Fruit fly (Drosophila melanogaster) whole organism, embryonic: ENCODE data around the gene CG1143.
A peak's percentile ranks its signal among the peaks of the same experiment; 100 is the strongest.

Experiments
- ATbp ChIP-seq: fragments of 200-800 bp; sonication (Bioruptor generic); optimal IDR thresholded peaks from 2 replicates; lab custom pipeline; 2017; ENCODE audit warnings: missing biosample characterization, mild to moderate bottlenecking, missing genetic modification characterization, missing genetic modification reagents
- Asciz ChIP-seq: fragments of 200-800 bp; sonication (Bioruptor generic); optimal IDR thresholded peaks from 2 replicates; lab custom pipeline; 2017; ENCODE audit warnings: missing biosample characterization, mild to moderate bottlenecking, missing genetic modification characterization, missing genetic modification reagents
- C15 ChIP-seq: fragments of 200-800 bp; sonication (Bioruptor generic); IDR thresholded peaks from 3 replicates; pipeline ENCODE4 v1.3.6; 2022; ENCODE audit warnings: missing biosample characterization, missing genetic modification characterization
- CG10147 ChIP-seq: fragments of 200-800 bp; sonication (Bioruptor generic); optimal IDR thresholded peaks from 2 replicates; lab custom pipeline; 2019; ENCODE audit warnings: missing biosample characterization, mild to moderate bottlenecking, missing genetic modification characterization, moderate library complexity
- CG10274 ChIP-seq: fragments of 200-800 bp; sonication (Bioruptor generic); optimal IDR thresholded peaks from 3 replicates; lab custom pipeline; 2017; ENCODE audit warnings: missing biosample characterization, mild to moderate bottlenecking, missing genetic modification characterization
- CG11695 ChIP-seq: fragments of 200-800 bp; sonication (Bioruptor generic); IDR thresholded peaks from 3 replicates; pipeline ENCODE4 v1.3.6; 2022; ENCODE audit warnings: missing biosample characterization, missing genetic modification characterization
- CG12071 ChIP-seq: fragments of 200-800 bp; sonication (Bioruptor generic); optimal IDR thresholded peaks from 3 replicates; lab custom pipeline; 2018; ENCODE audit warnings: missing biosample characterization, mild to moderate bottlenecking, missing genetic modification characterization
- CG12942 ChIP-seq: fragments of 200-800 bp; sonication (Bioruptor generic); optimal IDR thresholded peaks from 3 replicates; lab custom pipeline; 2016; ENCODE audit warnings: missing biosample characterization, missing genetic modification characterization
- CG14441 ChIP-seq: fragments of 200-800 bp; sonication (Bioruptor generic); IDR thresholded peaks from 2 replicates; pipeline ENCODE4 v1.3.6; 2022; ENCODE audit warnings: missing biosample characterization, missing genetic modification characterization
- CG15073 ChIP-seq: fragments of 200-800 bp; sonication (Bioruptor generic); optimal IDR thresholded peaks from 2 replicates; lab custom pipeline; 2016; ENCODE audit warnings: missing biosample characterization, missing genetic modification characterization
- CG15514 ChIP-seq: fragments of 200-800 bp; sonication (Bioruptor generic); optimal IDR thresholded peaks from 3 replicates; lab custom pipeline; 2017; ENCODE audit warnings: missing biosample characterization, missing genetic modification characterization, mild to moderate bottlenecking, moderate library complexity, missing genetic modification reagents
- CG15601 ChIP-seq: fragments of 200-800 bp; sonication (Bioruptor generic); optimal IDR thresholded peaks from 3 replicates; lab custom pipeline; 2019; ENCODE audit warnings: missing biosample characterization, mild to moderate bottlenecking, missing genetic modification characterization, moderate library complexity
- CG1602 ChIP-seq: fragments of 200-800 bp; sonication (Bioruptor generic); optimal IDR thresholded peaks from 3 replicates; lab custom pipeline; 2016; ENCODE audit warnings: missing biosample characterization, missing genetic modification characterization
- CG1832 ChIP-seq: fragments of 200-800 bp; sonication (Bioruptor generic); optimal IDR thresholded peaks from 2 replicates; lab custom pipeline; 2017; ENCODE audit warnings: missing biosample characterization, mild to moderate bottlenecking, missing genetic modification characterization, inconsistent platforms
- CG4328 ChIP-seq: fragments of 200-800 bp; sonication (Bioruptor generic); optimal IDR thresholded peaks from 3 replicates; lab custom pipeline; 2017; ENCODE audit warnings: missing biosample characterization, missing genetic modification reagents, missing genetic modification characterization
- CG4617 ChIP-seq: fragments of 200-800 bp; sonication (Bioruptor generic); optimal IDR thresholded peaks from 3 replicates; lab custom pipeline; 2016; ENCODE audit warnings: missing biosample characterization, missing genetic modification characterization, borderline replicate concordance
- CG6689 ChIP-seq: fragments of 200-800 bp; sonication (Bioruptor generic); IDR thresholded peaks from 2 replicates; pipeline ENCODE4 v1.3.6; 2022; ENCODE audit warnings: missing biosample characterization, missing genetic modification characterization
- CG6791 ChIP-seq: fragments of 200-800 bp; sonication (Bioruptor generic); IDR thresholded peaks from 3 replicates; pipeline ENCODE4 v1.3.6; 2022; ENCODE audit warnings: missing biosample characterization, missing genetic modification characterization; ENCODE audit not compliant: partially characterized antibody
- CG7357 ChIP-seq: fragments of 200-800 bp; sonication (Bioruptor generic); IDR thresholded peaks from 3 replicates; pipeline ENCODE4 v1.3.6; 2022; ENCODE audit warnings: missing biosample characterization, missing genetic modification characterization
- CG8089 ChIP-seq: fragments of 200-800 bp; sonication (Bioruptor generic); optimal IDR thresholded peaks from 3 replicates; lab custom pipeline; 2016; ENCODE audit warnings: missing biosample characterization, missing genetic modification characterization
- CG9797 ChIP-seq: fragments of 200-800 bp; sonication (Bioruptor generic); optimal IDR thresholded peaks from 3 replicates; lab custom pipeline; 2018; ENCODE audit warnings: missing biosample characterization, mild to moderate bottlenecking, missing genetic modification characterization
- Doc2 ChIP-seq: fragments of 200-800 bp; sonication (Bioruptor generic); IDR thresholded peaks from 2 replicates; pipeline ENCODE4 v1.3.6; 2022; ENCODE audit warnings: missing biosample characterization, missing genetic modification characterization
- Eip74EF ChIP-seq, 2 experiments: fragments of 200-800 bp in 1 of 2; fragments of >200 bp in 1 of 2; sonication (Bioruptor generic) in 1 of 2; optimal IDR thresholded peaks; 2 replicates each; lab custom pipeline; 2017 to 2019; ENCODE audit warnings: missing biosample characterization in 2 of 2, missing genetic modification characterization in 2 of 2, mild to moderate bottlenecking in 1 of 2, moderate library complexity in 1 of 2
- HLH54F ChIP-seq: fragments of 200-800 bp; sonication (Bioruptor generic); optimal IDR thresholded peaks from 3 replicates; lab custom pipeline; 2016; ENCODE audit warnings: missing biosample characterization, missing genetic modification characterization
- Hr78 ChIP-seq, 2 experiments: fragments of 200-800 bp in 1 of 2; fragments of >200 bp in 1 of 2; sonication (Bioruptor generic) in 1 of 2; optimal IDR thresholded peaks; 2 replicates each; lab custom pipeline; 2017 to 2019; ENCODE audit warnings: missing biosample characterization in 2 of 2, missing genetic modification characterization in 2 of 2, mild to moderate bottlenecking in 1 of 2, moderate library complexity in 1 of 2
- MESR4 ChIP-seq: fragments of 200-800 bp; sonication (Bioruptor generic); optimal IDR thresholded peaks from 2 replicates; lab custom pipeline; 2018; ENCODE audit warnings: missing biosample characterization, mild to moderate bottlenecking, missing genetic modification characterization, moderate library complexity
- Oaz ChIP-seq: fragments of 200-800 bp; sonication (Bioruptor generic); IDR thresholded peaks from 2 replicates; pipeline ENCODE4 v1.3.6; 2022; ENCODE audit warnings: missing biosample characterization, missing genetic modification characterization
- Ptx1 ChIP-seq: fragments of 200-800 bp; sonication (Bioruptor generic); IDR thresholded peaks from 2 replicates; pipeline ENCODE4 v1.3.6; 2022; ENCODE audit warnings: missing biosample characterization, missing genetic modification characterization
- Xbp1 ChIP-seq: fragments of 200-800 bp; sonication (Bioruptor generic); optimal IDR thresholded peaks from 3 replicates; lab custom pipeline; 2016; ENCODE audit warnings: missing biosample characterization, mild to moderate bottlenecking, missing genetic modification characterization
- dysf ChIP-seq: fragments of 200-800 bp; sonication (Bioruptor generic); IDR thresholded peaks from 3 replicates; pipeline ENCODE4 v1.3.6; 2022; ENCODE audit warnings: missing biosample characterization, missing genetic modification characterization
- fd102C ChIP-seq: fragments of 200-800 bp; sonication (Bioruptor generic); optimal IDR thresholded peaks from 2 replicates; lab custom pipeline; 2018; ENCODE audit warnings: missing biosample characterization, mild to moderate bottlenecking, missing genetic modification characterization, moderate library complexity
- gfzf ChIP-seq: fragments of 200-800 bp; sonication (Bioruptor generic); optimal IDR thresholded peaks from 2 replicates; lab custom pipeline; 2016; ENCODE audit warnings: missing biosample characterization, mild to moderate bottlenecking, missing genetic modification characterization, moderate library complexity
- hkb ChIP-seq, 2 experiments: fragments of 200-800 bp in 1 of 2; fragments of >200 bp in 1 of 2; sonication (Bioruptor generic) in 1 of 2; IDR thresholded peaks in 1 of 2; optimal IDR thresholded peaks in 1 of 2; 2 replicates each; pipeline versions ENCODE4 v1.3.6 to Lab custom; 2017 to 2022; ENCODE audit warnings: missing biosample characterization in 1 of 2, missing genetic modification characterization in 1 of 2
- klu ChIP-seq: fragments of 200-800 bp; sonication (Bioruptor generic); IDR thresholded peaks from 2 replicates; pipeline ENCODE4 v1.3.6; 2022; ENCODE audit warnings: missing biosample characterization, missing genetic modification characterization
- lbe ChIP-seq: fragments of 200-800 bp; sonication (Bioruptor generic); optimal IDR thresholded peaks from 2 replicates; lab custom pipeline; 2016; ENCODE audit warnings: missing biosample characterization, mild to moderate bottlenecking, missing genetic modification characterization
- mirr ChIP-seq: fragments of 200-800 bp; sonication (Bioruptor generic); optimal IDR thresholded peaks from 3 replicates; lab custom pipeline; 2018; ENCODE audit warnings: missing biosample characterization, mild to moderate bottlenecking, missing genetic modification characterization
- pfk ChIP-seq: fragments of 200-800 bp; sonication (Bioruptor generic); optimal IDR thresholded peaks from 2 replicates; lab custom pipeline; 2018; ENCODE audit warnings: missing biosample characterization, mild to moderate bottlenecking, missing genetic modification characterization, moderate library complexity
- phol ChIP-seq: fragments of 200-800 bp; sonication (Bioruptor generic); optimal IDR thresholded peaks from 3 replicates; lab custom pipeline; 2018; ENCODE audit warnings: missing biosample characterization, mild to moderate bottlenecking, missing genetic modification characterization, moderate library complexity
- prd ChIP-seq, 3 experiments: fragments of >200 bp in 2 of 3; fragments of 200-800 bp in 1 of 3; sonication (Bioruptor generic) in 1 of 3; optimal IDR thresholded peaks in 2 of 3; IDR thresholded peaks in 1 of 3; 2 replicates in 2 of 3; 3 replicates in 1 of 3; pipeline versions ENCODE4 v1.3.6 to Lab custom; 2017 to 2022; ENCODE audit warnings: missing biosample characterization in 1 of 3, missing genetic modification characterization in 1 of 3
- sd ChIP-seq: fragments of 200-800 bp; sonication (Bioruptor generic); optimal IDR thresholded peaks from 3 replicates; lab custom pipeline; 2018; ENCODE audit warnings: missing biosample characterization, mild to moderate bottlenecking, missing genetic modification characterization, moderate library complexity
- sens-2 ChIP-seq: fragments of 200-800 bp; sonication (Bioruptor generic); IDR thresholded peaks from 2 replicates; pipeline ENCODE4 v1.3.6; 2022; ENCODE audit warnings: missing biosample characterization, missing genetic modification characterization
- so ChIP-seq: fragments of 200-800 bp; sonication (Bioruptor generic); IDR thresholded peaks from 3 replicates; pipeline ENCODE4 v1.3.6; 2022; ENCODE audit warnings: missing biosample characterization, missing genetic modification characterization
- ssp ChIP-seq: fragments of 200-800 bp; sonication (Bioruptor generic); IDR thresholded peaks from 2 replicates; pipeline ENCODE4 v1.3.6; 2022; ENCODE audit warnings: missing biosample characterization, missing genetic modification characterization
- sug ChIP-seq: fragments of 200-800 bp; optimal IDR thresholded peaks from 2 replicates; lab custom pipeline; 2019; ENCODE audit warnings: missing biosample characterization, mild to moderate bottlenecking, missing genetic modification characterization, moderate library complexity
- trh ChIP-seq: fragments of 200-800 bp; sonication (Bioruptor generic); optimal IDR thresholded peaks from 2 replicates; lab custom pipeline; 2016; ENCODE audit warnings: missing biosample characterization, missing genetic modification characterization
- vfl ChIP-seq: fragments of 200-800 bp; sonication (Bioruptor generic); optimal IDR thresholded peaks from 2 replicates; lab custom pipeline; 2016; ENCODE audit warnings: missing biosample characterization, missing genetic modification characterization
- zen2 ChIP-seq: fragments of 200-800 bp; sonication (Bioruptor generic); IDR thresholded peaks from 3 replicates; pipeline ENCODE4 v1.3.6; 2022; ENCODE audit warnings: missing biosample characterization, missing genetic modification characterization; ENCODE audit not compliant: partially characterized antibody

CG1143 gene

DNA sequence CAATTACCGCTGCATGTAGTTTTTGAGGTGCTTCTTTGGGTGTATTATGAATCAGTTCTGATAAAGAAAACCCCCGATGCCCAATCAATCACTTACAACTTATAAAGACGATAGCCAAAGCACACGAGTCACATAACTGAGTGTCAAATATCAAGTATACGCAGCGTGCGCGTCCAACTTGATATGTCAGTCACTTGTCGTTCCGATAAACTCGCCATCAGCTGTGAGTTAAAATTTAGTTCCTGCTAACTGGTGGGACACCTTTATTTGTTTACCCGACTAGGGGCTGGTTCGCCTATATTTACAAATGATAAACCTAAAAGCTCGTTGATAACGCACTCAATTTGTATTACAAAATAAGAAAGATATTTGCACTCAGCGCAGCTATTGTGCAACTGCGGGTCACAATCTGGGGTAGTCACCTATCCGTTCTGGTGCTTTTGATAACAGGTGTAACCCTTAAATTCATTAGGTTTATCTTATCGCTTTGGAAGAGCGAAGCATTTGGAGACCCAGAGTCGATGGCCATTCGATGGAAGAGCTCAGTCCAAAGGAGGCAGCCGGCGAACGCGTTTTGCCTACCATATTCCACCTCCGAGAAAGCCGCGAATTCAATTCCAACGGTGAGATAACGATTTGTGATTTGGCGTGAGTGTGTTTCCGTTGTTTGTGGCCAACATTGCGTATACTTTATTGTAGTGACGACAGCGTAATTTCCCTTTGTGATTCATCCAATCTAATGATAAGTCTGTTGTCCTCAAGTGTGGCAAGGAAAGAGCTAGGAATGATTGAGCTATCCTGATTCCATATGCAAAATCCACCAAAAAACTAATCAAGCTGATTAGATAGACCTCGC is 2.6 kb downstream of the CG1143 start, which contains the start of gene CG1246 (continued):
- TF ChIP-seq hkb (optimal IDR thresholded peaks at IDR 0.05; lab: Kevin White, UChicago) = no peak
- TF ChIP-seq hkb (GFP tag; IDR thresholded peaks at IDR 0.05; lab: Robert Waterston, UW) = peak; percentile 35; the same call in 1 of the 2 replicates
- TF ChIP-seq Eip74EF (GFP tag; optimal IDR thresholded peaks at IDR 0.05; lab: Kevin White, UChicago) = peak in 1 of 2 experiments; percentile 9
- peak; percentile 51 for TF ChIP-seq ATbp (GFP tag; lab: Kevin White, UChicago)
- no peak for TF ChIP-seq lbe (GFP tag; lab: Kevin White, UChicago)
- TF ChIP-seq CG14441 (GFP tag; lab: Robert Waterston, UW) = peak; percentile 39; the same call in 1 of the 2 replicates
- TF ChIP-seq CG4328 (GFP tag; lab: Kevin White, UChicago) = peak; percentile 40
- TF ChIP-seq CG1832 = no peak
- peak; percentile 46; the same call in 1 of the 3 replicates for TF ChIP-seq so (GFP tag; lab: Robert Waterston, UW)
- peak; percentile 6 for TF ChIP-seq CG12071
- no peak for TF ChIP-seq sens-2 (GFP tag; lab: Robert Waterston, UW)
- no peak for TF ChIP-seq prd (optimal IDR thresholded peaks at IDR 0.05; lab: Kevin White, UChicago)
- TF ChIP-seq prd (GFP tag; IDR thresholded peaks at IDR 0.05; lab: Robert Waterston, UW) = no peak
- TF ChIP-seq CG11695 (GFP tag; lab: Robert Waterston, UW) = no peak
- TF ChIP-seq CG4617 (GFP tag; lab: Kevin White, UChicago) = no peak
- TF ChIP-seq CG15073 (GFP tag; lab: Kevin White, UChicago) = no peak
- TF ChIP-seq fd102C (GFP tag; lab: Kevin White, UChicago) = no peak
- no peak for TF ChIP-seq Doc2 (GFP tag; lab: Robert Waterston, UW)
- no peak for TF ChIP-seq vfl (GFP tag; lab: Kevin White, UChicago)
- no peak for TF ChIP-seq CG7357 (GFP tag; lab: Robert Waterston, UW)
- TF ChIP-seq mirr = peak; percentile 94
- peak; percentile 77 for TF ChIP-seq sug
- 0 out of 2 replicates have a peak, but pooled peaks have one; percentile 5 for TF ChIP-seq CG6689 (GFP tag; lab: Robert Waterston, UW)
- TF ChIP-seq CG10274 = no peak
- no peak for TF ChIP-seq klu (GFP tag; lab: Robert Waterston, UW)
- TF ChIP-seq Oaz (GFP tag; lab: Robert Waterston, UW) = no peak
- no peak for TF ChIP-seq HLH54F (GFP tag; lab: Kevin White, UChicago)
- TF ChIP-seq Xbp1 (GFP tag; lab: Kevin White, UChicago) = no peak
- TF ChIP-seq CG12942 (GFP tag; lab: Kevin White, UChicago) = no peak
- TF ChIP-seq sd (tag; lab: Kevin White, UChicago) = peak; percentile 61
- TF ChIP-seq Hr78 (GFP tag; optimal IDR thresholded peaks at IDR 0.05; lab: Kevin White, UChicago) = peak in 1 of 2 experiments; percentile 96
- TF ChIP-seq CG8089 (GFP tag; lab: Kevin White, UChicago) = no peak
- no peak for TF ChIP-seq Asciz
- no peak for TF ChIP-seq CG6791 (GFP tag; lab: Robert Waterston, UW)
- TF ChIP-seq zen2 (GFP tag; lab: Robert Waterston, UW) = 0 out of 3 replicates have a peak, but pooled peaks have one; percentile 12
- peak; percentile 25 for TF ChIP-seq CG15601 (tag; lab: Kevin White, UChicago)
- TF ChIP-seq, all 482 proteins: peak for 37

- TF ChIP-seq pfk (GFP tag; lab: Kevin White, UChicago) (no peak), CG1602 (GFP tag; lab: Kevin White, UChicago) (peak; percentile 25), dysf (GFP tag; lab: Robert Waterston, UW) (peak; percentile 57; the same call in 2 of the 3 replicates), trh (GFP tag; lab: Kevin White, UChicago) (no peak), MESR4 (GFP tag; lab: Kevin White, UChicago) (no peak), C15 (GFP tag; lab: Robert Waterston, UW) (0 out of 3 replicates have a peak, but pooled peaks have one; percentile 24), Xbp1 (GFP tag; lab: Kevin White, UChicago) (peak; percentile 36), CG10147 (peak; percentile 34), gfzf (peak; percentile 56), Ptx1 (GFP tag; lab: Robert Waterston, UW) (peak; percentile 88), CG9797 (GFP tag; lab: Kevin White, UChicago) (peak; percentile 60), phol (tag; lab: Kevin White, UChicago) (peak; percentile 88), CG15514 (GFP tag; lab: Kevin White, UChicago) (peak; percentile 15), ssp (peak; percentile 77)
These were observed 6.6 kb downstream of the CG1143 start, which contains the start of the genes ProRS-m, CG42304 and Snup for dm6 chr3L:2651800-2652199. TSS of gene ProRS-m (minus strand) at chr3L:2651850. TSS of gene CG42304 (plus strand) at chr3L:2652088. TSS of gene Snup (plus strand) at chr3L:2652088.
